Worm (Caenorhabditis elegans) whole organism, mixed stage, embryonic: ENCODE results near the gene ipla-6.
"Not testable (repeated sequence)": the region's sequence is repeated elsewhere in the genome, so short reads cannot be mapped to it uniquely, and the experiment has no call there.

ENCODE experiments used
- cnd-1 ChIP-seq: fragments of 200-800 bp; sonication (Bioruptor generic); optimal IDR thresholded peaks from 2 replicates; lab custom pipeline; 2018; ENCODE audit warnings: mild to moderate bottlenecking, missing genetic modification characterization, missing compliant biosample characterization
- elt-3 ChIP-seq: fragments of 150-350 bp; optimal IDR thresholded peaks from 2 replicates; lab custom pipeline; 2014; ENCODE audit warnings: missing biosample characterization, missing genetic modification characterization
- flh-1 ChIP-seq: fragments of 200-800 bp; sonication (Bioruptor generic); optimal IDR thresholded peaks from 2 replicates; lab custom pipeline; 2018; ENCODE audit warnings: mild to moderate bottlenecking, missing genetic modification characterization, moderate library complexity, missing compliant biosample characterization
- lin-13 ChIP-seq: fragments of 150-350 bp; optimal IDR thresholded peaks from 2 replicates; lab custom pipeline; 2014; ENCODE audit warnings: missing biosample characterization, missing genetic modification characterization
- mls-2 ChIP-seq: sonication (generic microtip); optimal IDR thresholded peaks from 2 replicates; lab custom pipeline; 2016; ENCODE audit warnings: mild to moderate bottlenecking, missing genetic modification characterization, moderate library complexity, missing compliant biosample characterization
- nhr-12 ChIP-seq: fragments of 150-350 bp; optimal IDR thresholded peaks from 2 replicates; lab custom pipeline; 2014; ENCODE audit warnings: missing biosample characterization, missing genetic modification characterization
- nhr-2 ChIP-seq: fragments of 150-350 bp; optimal IDR thresholded peaks from 2 replicates; lab custom pipeline; 2014; ENCODE audit warnings: missing biosample characterization, missing genetic modification characterization
- nhr-237 ChIP-seq: fragments of 150-350 bp; optimal IDR thresholded peaks from 2 replicates; lab custom pipeline; 2014; ENCODE audit warnings: missing biosample characterization, missing genetic modification characterization
- nhr-28 ChIP-seq: fragments of 150-350 bp; optimal IDR thresholded peaks from 2 replicates; lab custom pipeline; 2014; ENCODE audit warnings: missing biosample characterization, missing genetic modification characterization
- sem-2 ChIP-seq: fragments of 200-800 bp; sonication (Bioruptor generic); optimal IDR thresholded peaks from 2 replicates; lab custom pipeline; 2018; ENCODE audit warnings: mild to moderate bottlenecking, missing genetic modification characterization, missing compliant biosample characterization
- ztf-11 ChIP-seq: fragments of 150-350 bp; optimal IDR thresholded peaks from 2 replicates; lab custom pipeline; 2014; ENCODE audit warnings: missing biosample characterization, missing genetic modification characterization

DNA sequence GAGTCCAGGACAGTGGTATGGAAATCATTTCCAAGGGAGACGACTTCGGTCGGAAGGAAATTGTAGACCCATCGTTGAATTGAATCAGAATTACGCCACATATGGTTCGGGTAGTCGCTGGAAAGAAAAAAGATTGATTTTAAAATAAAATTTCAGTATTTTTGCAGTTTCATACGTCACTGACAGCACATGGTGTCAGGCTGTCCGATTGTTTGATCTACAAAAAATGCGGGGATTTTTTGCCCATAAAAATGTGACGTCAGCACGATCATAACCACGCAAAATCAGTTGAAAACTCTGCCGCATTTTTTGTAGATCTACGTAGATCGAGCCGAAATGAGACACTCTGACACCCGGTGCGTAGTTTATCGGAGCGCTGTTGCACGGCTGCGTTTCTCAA is 20.1 kb upstream of the ipla-6 start, which contains the start of gene Y73B6BL.12:
- TF ChIP-seq cnd-1 (tag; lab: Kevin White, UChicago); ztf-11 (tag; lab: Kevin White, UChicago); elt-3 (tag; lab: Kevin White, UChicago); lin-13 (tag; lab: Kevin White, UChicago); sem-2; nhr-237 (tag; lab: Kevin White, UChicago); flh-1; nhr-28 (tag; lab: Kevin White, UChicago); mls-2 (tag; lab: Kevin White, UChicago); nhr-12 (tag; lab: Kevin White, UChicago); nhr-2 (tag; lab: Kevin White, UChicago): not testable (repeated sequence)
